Fruit fly (Drosophila melanogaster) whole organism, adult: Measurements from ENCODE around the gene CG18294.

ENCODE experiments used
- CG11617 ChIP-seq: fragments of 200-800 bp; sonication (Bioruptor generic); optimal IDR thresholded peaks from 2 replicates; lab custom pipeline; 2017; ENCODE audit warnings: mild to moderate bottlenecking, missing biosample characterization, missing genetic modification reagents, missing genetic modification characterization
- CG12768 ChIP-seq: fragments of 200-800 bp; sonication (Bioruptor generic); optimal IDR thresholded peaks from 2 replicates; lab custom pipeline; 2017; ENCODE audit warnings: missing biosample characterization, missing genetic modification characterization, mild to moderate bottlenecking, moderate library complexity, missing genetic modification reagents
- CG14711 ChIP-seq: fragments of 200-800 bp; sonication (Bioruptor generic); optimal IDR thresholded peaks from 2 replicates; lab custom pipeline; 2018; ENCODE audit warnings: missing biosample characterization, mild to moderate bottlenecking, missing genetic modification characterization, moderate library complexity
- CG1620 ChIP-seq: fragments of 200-800 bp; sonication (Bioruptor generic); optimal IDR thresholded peaks from 2 replicates; lab custom pipeline; 2016; ENCODE audit warnings: missing biosample characterization, missing genetic modification characterization
- CG33017 ChIP-seq: fragments of 200-800 bp; sonication (Bioruptor generic); optimal IDR thresholded peaks from 2 replicates; lab custom pipeline; 2018; ENCODE audit warnings: missing biosample characterization, mild to moderate bottlenecking, missing genetic modification characterization, moderate library complexity
- CG5204 ChIP-seq: fragments of 200-800 bp; sonication (Bioruptor generic); optimal IDR thresholded peaks from 2 replicates; lab custom pipeline; 2016; ENCODE audit warnings: missing biosample characterization, missing genetic modification characterization
- CG7045 ChIP-seq: fragments of 200-800 bp; sonication (Bioruptor generic); optimal IDR thresholded peaks from 2 replicates; lab custom pipeline; 2017; ENCODE audit warnings: missing biosample characterization, mild to moderate bottlenecking, missing genetic modification characterization
- CG7101 ChIP-seq: fragments of 200-800 bp; sonication (Bioruptor generic); optimal IDR thresholded peaks from 2 replicates; lab custom pipeline; 2018; ENCODE audit warnings: missing biosample characterization, mild to moderate bottlenecking, missing genetic modification characterization, moderate library complexity
- Clk ChIP-seq: fragments of 200-800 bp; sonication (Bioruptor generic); optimal IDR thresholded peaks from 2 replicates; lab custom pipeline; 2017; ENCODE audit warnings: missing biosample characterization, missing genetic modification characterization
- Crg-1 ChIP-seq: fragments of 200-800 bp; sonication (Bioruptor generic); optimal IDR thresholded peaks from 2 replicates; lab custom pipeline; 2016; ENCODE audit warnings: missing biosample characterization, missing genetic modification characterization
- Mnt ChIP-seq: fragments of 200-800 bp; sonication (Bioruptor generic); optimal IDR thresholded peaks from 2 replicates; lab custom pipeline; 2016; ENCODE audit warnings: missing biosample characterization, mild to moderate bottlenecking, missing genetic modification characterization
- bab1 ChIP-seq: fragments of 200-800 bp; sonication (Bioruptor generic); optimal IDR thresholded peaks from 3 replicates; lab custom pipeline; 2019; ENCODE audit warnings: missing biosample characterization, mild to moderate bottlenecking, missing genetic modification characterization, moderate library complexity
- kay ChIP-seq: fragments of 200-800 bp; sonication (Bioruptor generic); peaks from one replicate; lab custom pipeline; 2016; ENCODE audit warnings: missing biosample characterization, missing genetic modification characterization, borderline replicate concordance
- ovo ChIP-seq: fragments of 200-800 bp; sonication (Bioruptor generic); optimal IDR thresholded peaks from 2 replicates; lab custom pipeline; 2016; ENCODE audit warnings: missing biosample characterization, missing genetic modification characterization
- pad ChIP-seq: fragments of 200-800 bp; sonication (Bioruptor generic); optimal IDR thresholded peaks from 3 replicates; lab custom pipeline; 2017; ENCODE audit warnings: missing biosample characterization, missing genetic modification characterization, mild to moderate bottlenecking, moderate library complexity, missing genetic modification reagents
- tj ChIP-seq: fragments of 200-800 bp; sonication (Bioruptor generic); optimal IDR thresholded peaks from 3 replicates; lab custom pipeline; 2017; ENCODE audit warnings: missing biosample characterization, mild to moderate bottlenecking, missing genetic modification characterization, moderate library complexity
- toe ChIP-seq: fragments of 200-800 bp; sonication (Bioruptor generic); optimal IDR thresholded peaks from 2 replicates; lab custom pipeline; 2016; ENCODE audit warnings: missing biosample characterization, missing genetic modification characterization

CG18294 gene

DNA sequence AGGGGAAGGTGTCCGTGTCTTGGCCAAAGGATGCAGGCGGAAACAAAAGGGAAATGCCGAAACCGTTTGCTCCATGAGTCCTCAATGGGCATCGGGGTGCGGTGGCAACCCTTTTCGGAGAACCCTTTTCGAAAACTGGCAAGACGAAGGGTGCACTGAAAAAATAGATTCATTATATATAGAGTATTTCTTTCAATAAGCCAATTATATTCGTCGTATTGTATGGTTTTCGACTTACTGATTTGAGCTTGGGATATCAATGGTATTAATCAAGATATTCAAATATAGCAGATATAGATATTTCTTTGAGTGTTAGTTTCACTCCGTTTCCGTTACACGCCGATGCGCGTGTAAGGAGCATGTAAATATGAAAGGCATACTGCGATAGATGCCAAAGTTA lies 33.1 kb downstream of the CG18294 start:
- TF ChIP-seq CG33017 (tag; lab: Kevin White, UChicago) (no peak), pad (no peak), bab1 (no peak), Clk (GFP tag; lab: Kevin White, UChicago) (no peak), CG11617 (no peak), Crg-1 (GFP tag; lab: Kevin White, UChicago) (no peak), kay (no peak), CG7045 (GFP tag; lab: Kevin White, UChicago) (no peak), Mnt (no peak), CG12768 (GFP tag; lab: Kevin White, UChicago) (no peak), CG14711 (tag; lab: Kevin White, UChicago) (no peak), CG5204 (GFP tag; lab: Kevin White, UChicago) (no peak), toe (no peak), tj (GFP tag; lab: Kevin White, UChicago) (no peak), CG1620 (GFP tag; lab: Kevin White, UChicago) (no peak), CG7101 (tag; lab: Kevin White, UChicago) (no peak), ovo (no peak)
